Worm (Caenorhabditis elegans) whole organism, late embryonic: ENCODE results near the gene ZK742.4.

Experiments used
- C08G9.2 ChIP-seq: sonication (generic microtip); optimal IDR thresholded peaks from 2 replicates; lab custom pipeline; 2016; ENCODE audit warnings: mild to moderate bottlenecking, missing genetic modification characterization, moderate library complexity, missing compliant biosample characterization
- C38D4.7 ChIP-seq: fragments of 200-800 bp; sonication (Bioruptor generic); optimal IDR thresholded peaks from 2 replicates; lab custom pipeline; 2018; ENCODE audit warnings: mild to moderate bottlenecking, missing genetic modification characterization, moderate library complexity, missing compliant biosample characterization
- F13H6.1 ChIP-seq: sonication (generic microtip); optimal IDR thresholded peaks from 2 replicates; lab custom pipeline; 2016; ENCODE audit warnings: missing genetic modification characterization, missing compliant biosample characterization
- K09A11.1 ChIP-seq: sonication (generic microtip); optimal IDR thresholded peaks from 2 replicates; lab custom pipeline; 2017; ENCODE audit warnings: antibody characterized with exemption, mild to moderate bottlenecking, missing genetic modification characterization, missing compliant biosample characterization; ENCODE audit not compliant: insufficient read depth
- T23F11.4 ChIP-seq: fragments of 200-800 bp; sonication (Bioruptor generic); optimal IDR thresholded peaks from 2 replicates; lab custom pipeline; 2018; ENCODE audit warnings: mild to moderate bottlenecking, missing genetic modification characterization, missing compliant biosample characterization
- Y22D7AL.16 ChIP-seq: sonication (generic microtip); optimal IDR thresholded peaks from 2 replicates; lab custom pipeline; 2016; ENCODE audit warnings: missing genetic modification characterization, missing compliant biosample characterization
- ahr-1 ChIP-seq: sonication (generic microtip); optimal IDR thresholded peaks from 2 replicates; lab custom pipeline; 2016; ENCODE audit warnings: missing genetic modification characterization, missing compliant biosample characterization
- ceh-19 ChIP-seq: fragments of 200-800 bp; sonication (Bioruptor generic); optimal IDR thresholded peaks from 2 replicates; lab custom pipeline; 2018; ENCODE audit warnings: mild to moderate bottlenecking, missing genetic modification characterization, missing compliant biosample characterization
- ceh-24 ChIP-seq: sonication (generic microtip); optimal IDR thresholded peaks from 2 replicates; lab custom pipeline; 2016; ENCODE audit warnings: mild to moderate bottlenecking, missing genetic modification characterization, missing compliant biosample characterization
- ceh-30 ChIP-seq: fragments of 150-350 bp; optimal IDR thresholded peaks from 2 replicates; lab custom pipeline; 2014; ENCODE audit warnings: missing biosample characterization, missing genetic modification characterization
- ceh-31 ChIP-seq: sonication (generic microtip); optimal IDR thresholded peaks from 2 replicates; lab custom pipeline; 2016; ENCODE audit warnings: missing genetic modification characterization, missing compliant biosample characterization
- che-1 ChIP-seq: sonication (generic microtip); optimal IDR thresholded peaks from 2 replicates; lab custom pipeline; 2016; ENCODE audit warnings: mild to moderate bottlenecking, missing genetic modification characterization, missing compliant biosample characterization
- dmd-4 ChIP-seq: sonication (generic microtip); optimal IDR thresholded peaks from 2 replicates; lab custom pipeline; 2016; ENCODE audit warnings: borderline replicate concordance, missing genetic modification characterization, missing compliant biosample characterization
- dve-1 ChIP-seq: sonication (generic microtip); optimal IDR thresholded peaks from 2 replicates; lab custom pipeline; 2017; ENCODE audit warnings: antibody characterized with exemption, mild to moderate bottlenecking, missing genetic modification characterization, missing compliant biosample characterization
- elt-2 ChIP-seq: sonication (generic microtip); optimal IDR thresholded peaks from 2 replicates; lab custom pipeline; 2016; ENCODE audit warnings: missing genetic modification reagents, missing genetic modification characterization, missing compliant biosample characterization
- elt-4 ChIP-seq: sonication (generic microtip); optimal IDR thresholded peaks from 2 replicates; lab custom pipeline; 2016; ENCODE audit warnings: missing genetic modification characterization, missing compliant biosample characterization
- ets-4 ChIP-seq: sonication (generic microtip); optimal IDR thresholded peaks from 2 replicates; lab custom pipeline; 2016; ENCODE audit warnings: missing genetic modification characterization, missing compliant biosample characterization
- eyg-1 ChIP-seq: sonication (generic microtip); optimal IDR thresholded peaks from 2 replicates; lab custom pipeline; 2016; ENCODE audit warnings: missing genotype, missing genetic modification characterization, missing compliant biosample characterization
- fkh-6 ChIP-seq: sonication (generic microtip); optimal IDR thresholded peaks from 2 replicates; lab custom pipeline; 2016; ENCODE audit warnings: missing genetic modification characterization, missing compliant biosample characterization
- hlh-13 ChIP-seq: fragments of 200-800 bp; sonication (Bioruptor generic); optimal IDR thresholded peaks from 2 replicates; lab custom pipeline; 2018; ENCODE audit warnings: mild to moderate bottlenecking, missing genetic modification characterization, missing compliant biosample characterization
- hlh-30 ChIP-seq: sonication (generic microtip); optimal IDR thresholded peaks from 2 replicates; lab custom pipeline; 2017; ENCODE audit warnings: antibody characterized with exemption, missing genetic modification characterization, missing compliant biosample characterization; ENCODE audit not compliant: insufficient read depth
- hlh-8 ChIP-seq: sonication (generic microtip); optimal IDR thresholded peaks from 2 replicates; lab custom pipeline; 2016; ENCODE audit warnings: missing genotype, missing genetic modification characterization, missing compliant biosample characterization
- lim-6 ChIP-seq: sonication (generic microtip); optimal IDR thresholded peaks from 2 replicates; lab custom pipeline; 2016; ENCODE audit warnings: missing genetic modification characterization, missing compliant biosample characterization
- mec-3 ChIP-seq: sonication (generic microtip); optimal IDR thresholded peaks from 2 replicates; lab custom pipeline; 2016; ENCODE audit warnings: borderline replicate concordance, missing genetic modification characterization, missing compliant biosample characterization
- nfya-1 ChIP-seq: sonication (generic microtip); optimal IDR thresholded peaks from 2 replicates; lab custom pipeline; 2017; ENCODE audit warnings: missing genetic modification characterization, mild to moderate bottlenecking, missing compliant biosample characterization, antibody characterized with exemption, moderate library complexity
- nhr-232 ChIP-seq: sonication (generic microtip); optimal IDR thresholded peaks from 2 replicates; lab custom pipeline; 2016; ENCODE audit warnings: missing genetic modification characterization, missing compliant biosample characterization
- npax-4 ChIP-seq: sonication (generic microtip); optimal IDR thresholded peaks from 2 replicates; lab custom pipeline; 2016; ENCODE audit warnings: missing genetic modification characterization, missing compliant biosample characterization
- pat-9 ChIP-seq: fragments of 200-800 bp; sonication (Bioruptor generic); optimal IDR thresholded peaks from 2 replicates; lab custom pipeline; 2018; ENCODE audit warnings: mild to moderate bottlenecking, missing genetic modification characterization, moderate library complexity, missing compliant biosample characterization
- pax-1 ChIP-seq: fragments of 150-350 bp; optimal IDR thresholded peaks from 2 replicates; lab custom pipeline; 2014; ENCODE audit warnings: missing biosample characterization, missing genetic modification characterization
- pha-2 ChIP-seq: sonication (generic microtip); optimal IDR thresholded peaks from 2 replicates; lab custom pipeline; 2017; ENCODE audit warnings: mild to moderate bottlenecking, missing genetic modification characterization, missing compliant biosample characterization
- pha-4 ChIP-seq: fragments of 150-350 bp; optimal IDR thresholded peaks from 2 replicates; lab custom pipeline; 2018; ENCODE audit warnings: missing biosample characterization, missing genetic modification reagents, missing genetic modification characterization
- pqm-1 ChIP-seq: sonication (generic microtip); optimal IDR thresholded peaks from 2 replicates; lab custom pipeline; 2016; ENCODE audit warnings: missing genetic modification characterization, missing compliant biosample characterization
- sdc-2 ChIP-seq: sonication (generic microtip); optimal IDR thresholded peaks from 2 replicates; lab custom pipeline; 2016; ENCODE audit warnings: missing genotype, missing genetic modification characterization, missing compliant biosample characterization
- tbx-2 ChIP-seq: sonication (generic microtip); optimal IDR thresholded peaks from 2 replicates; lab custom pipeline; 2016; ENCODE audit warnings: missing genetic modification characterization, missing compliant biosample characterization
- tbx-7 ChIP-seq: sonication (generic microtip); optimal IDR thresholded peaks from 2 replicates; lab custom pipeline; 2016; ENCODE audit warnings: missing genotype, missing genetic modification characterization, missing compliant biosample characterization
- unc-42 ChIP-seq: sonication (generic microtip); optimal IDR thresholded peaks from 2 replicates; lab custom pipeline; 2016; ENCODE audit warnings: missing genotype, missing genetic modification characterization, missing compliant biosample characterization
- unc-55 ChIP-seq: sonication (generic microtip); optimal IDR thresholded peaks from 2 replicates; lab custom pipeline; 2017; ENCODE audit warnings: missing biosample characterization, missing genetic modification reagents, missing genetic modification characterization
- unc-86 ChIP-seq: sonication (generic microtip); optimal IDR thresholded peaks from 2 replicates; lab custom pipeline; 2016; ENCODE audit warnings: missing genetic modification characterization, missing compliant biosample characterization
- zip-5 ChIP-seq: sonication (generic microtip); optimal IDR thresholded peaks from 2 replicates; lab custom pipeline; 2016; ENCODE audit warnings: missing genetic modification characterization, missing compliant biosample characterization

Gene ZK742.4

DNA sequence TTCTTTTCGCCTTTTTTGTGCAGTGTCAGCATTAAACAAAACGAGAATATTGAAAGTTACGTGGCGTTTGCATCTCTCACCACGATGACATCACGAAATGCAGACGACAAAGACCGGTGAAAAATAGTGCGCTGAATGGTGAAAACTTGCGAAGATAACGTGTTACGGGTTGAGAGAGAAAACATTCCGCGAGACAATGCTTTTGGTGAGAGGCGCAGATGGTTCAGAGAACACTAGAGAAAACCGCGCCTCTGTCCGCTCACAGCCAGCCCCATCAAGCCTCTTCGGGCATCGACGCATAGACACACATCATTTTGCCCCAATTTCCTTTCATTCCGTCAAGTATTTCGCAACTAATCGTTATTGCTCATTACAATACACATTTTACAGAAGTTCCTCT is 43.0 kb upstream of the ZK742.4 start, which contains the start of the genes C37C3.9 and C37C3.18 (continued):
- TF ChIP-seq ahr-1 (tag; lab: Kevin White, UChicago) (no peak), hlh-8 (tag; lab: Kevin White, UChicago) (no peak), che-1 (tag; lab: Kevin White, UChicago) (no peak), pha-4 (tag; lab: Kevin White, UChicago) (no peak), tbx-7 (no peak), lim-6 (tag; lab: Kevin White, UChicago) (no peak), pqm-1 (peak; percentile 31), tbx-2 (tag; lab: Kevin White, UChicago) (peak; percentile 19), fkh-6 (tag; lab: Kevin White, UChicago) (no peak), C38D4.7 (GFP tag; lab: Kevin White, UChicago) (no peak), sdc-2 (tag; lab: Kevin White, UChicago) (no peak), K09A11.1 (tag; lab: Kevin White, UChicago) (no peak), npax-4 (no peak), dmd-4 (no peak), mec-3 (tag; lab: Kevin White, UChicago) (no peak), pat-9 (tag; lab: Kevin White, UChicago) (no peak), eyg-1 (tag; lab: Kevin White, UChicago) (no peak), ceh-31 (peak; percentile 42), pha-2 (tag; lab: Kevin White, UChicago) (no peak), nfya-1 (tag; lab: Kevin White, UChicago) (peak; percentile 63), elt-2 (tag; lab: Kevin White, UChicago) (no peak), T23F11.4 (GFP tag; lab: Kevin White, UChicago) (peak; percentile 39), elt-4 (tag; lab: Kevin White, UChicago) (no peak), hlh-13 (no peak), dve-1 (tag; lab: Kevin White, UChicago) (no peak), ceh-24 (no peak), ceh-30 (no peak), nhr-232 (tag; lab: Kevin White, UChicago) (no peak)
- TF ChIP-seq, all 69 proteins: peak for 10

ce11 chrV:7853900-7854299 is 42.3 kb upstream of the ZK742.4 start:
- TF ChIP-seq C08G9.2: no peak
- TF ChIP-seq fkh-6 (tag; lab: Kevin White, UChicago): no peak
- no peak for TF ChIP-seq dmd-4
- TF ChIP-seq T23F11.4 (GFP tag; lab: Kevin White, UChicago): no peak
- TF ChIP-seq unc-86 (tag; lab: Kevin White, UChicago): no peak
- TF ChIP-seq pha-2 (tag; lab: Kevin White, UChicago): no peak
- no peak for TF ChIP-seq elt-4 (tag; lab: Kevin White, UChicago)
- no peak for TF ChIP-seq ets-4 (tag; lab: Kevin White, UChicago)
- TF ChIP-seq Y22D7AL.16: no peak

DNA sequence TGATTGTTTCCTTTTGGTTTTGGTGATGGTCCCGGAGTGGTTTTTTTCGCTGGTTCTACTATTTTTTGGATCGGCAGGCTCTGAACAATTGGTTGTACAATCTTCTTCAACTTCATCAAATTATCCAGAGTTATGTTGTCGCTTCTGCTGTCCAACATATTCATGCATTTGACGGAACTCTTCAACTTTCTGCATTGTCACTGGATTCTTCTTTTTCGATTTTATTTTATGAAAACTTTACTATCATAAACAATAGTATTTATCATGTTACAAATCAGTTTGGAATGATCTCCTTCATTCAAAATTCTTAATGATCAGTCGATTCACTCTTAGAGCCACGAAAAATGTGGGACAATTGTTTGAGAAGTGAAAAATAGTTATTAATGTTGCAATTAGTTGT is 40.5 kb upstream of the ZK742.4 start:
- TF ChIP-seq che-1 (tag; lab: Kevin White, UChicago) (no peak), unc-55 (no peak), pax-1 (tag; lab: Kevin White, UChicago) (no peak), ceh-19 (GFP tag; lab: Kevin White, UChicago) (no peak), F13H6.1 (tag; lab: Kevin White, UChicago) (no peak), K09A11.1 (tag; lab: Kevin White, UChicago) (no peak)

ce11 chrV:7848251-7848650 is 36.7 kb upstream of the ZK742.4 start:
- TF ChIP-seq nfya-1 (tag; lab: Kevin White, UChicago) (no peak), elt-4 (tag; lab: Kevin White, UChicago) (no peak), unc-42 (tag; lab: Kevin White, UChicago) (peak; percentile 5), dve-1 (tag; lab: Kevin White, UChicago) (no peak), unc-86 (tag; lab: Kevin White, UChicago) (no peak), hlh-30 (tag; lab: Kevin White, UChicago) (peak; percentile 72), zip-5 (no peak)
